Worm (Caenorhabditis elegans) whole organism, early embryonic: ENCODE results near the gene F08H9.2.

Experiments used
- F13C5.2 ChIP-seq: sonication (generic microtip); optimal IDR thresholded peaks from 2 replicates; lab custom pipeline; 2017; ENCODE audit warnings: mild to moderate bottlenecking, missing genetic modification characterization, inconsistent platforms, missing compliant biosample characterization
- aly-1 ChIP-seq: sonication (generic microtip); optimal IDR thresholded peaks from 2 replicates; lab custom pipeline; 2016; ENCODE audit warnings: missing genetic modification characterization, missing compliant biosample characterization
- ama-1 ChIP-seq: fragments of 150-350 bp; optimal IDR thresholded peaks from 2 replicates; lab custom pipeline; 2014
- ceh-13 ChIP-seq: fragments of 200-800 bp; sonication (Bioruptor generic); optimal IDR thresholded peaks from 2 replicates; lab custom pipeline; 2018; ENCODE audit warnings: mild to moderate bottlenecking, missing genetic modification characterization, missing compliant biosample characterization
- ets-7 ChIP-seq: sonication (generic microtip); optimal IDR thresholded peaks from 2 replicates; lab custom pipeline; 2016; ENCODE audit warnings: missing genotype, missing genetic modification characterization, missing compliant biosample characterization
- flt-1 ChIP-seq: fragments of 200-800 bp; sonication (Bioruptor generic); IDR thresholded peaks from 2 replicates; pipeline ENCODE4 v1.3.6; 2022; ENCODE audit warnings: missing genetic modification characterization, missing compliant biosample characterization
- hmbx-1 ChIP-seq: sonication (generic microtip); optimal IDR thresholded peaks from 2 replicates; lab custom pipeline; 2016; ENCODE audit warnings: mild to moderate bottlenecking, missing genetic modification characterization, missing compliant biosample characterization
- hmg-4 ChIP-seq: fragments of 200-800 bp; sonication (Bioruptor generic); optimal IDR thresholded peaks from 2 replicates; lab custom pipeline; 2018; ENCODE audit warnings: mild to moderate bottlenecking, missing genetic modification characterization, missing compliant biosample characterization
- hnd-1 ChIP-seq: sonication (generic microtip); optimal IDR thresholded peaks from 2 replicates; lab custom pipeline; 2016; ENCODE audit warnings: missing genetic modification characterization, missing compliant biosample characterization
- pes-1 ChIP-seq: fragments of 200-800 bp; sonication (Bioruptor generic); IDR thresholded peaks from 2 replicates; pipeline ENCODE4 v1.3.6; 2022; ENCODE audit warnings: missing genetic modification reagents, missing genetic modification characterization, missing compliant biosample characterization
- scrt-1 ChIP-seq: fragments of 200-800 bp; sonication (Bioruptor generic); IDR thresholded peaks from 2 replicates; pipeline ENCODE4 v1.3.6; 2022; ENCODE audit warnings: missing genetic modification characterization, missing compliant biosample characterization
- tbx-11 ChIP-seq: fragments of 200-800 bp; sonication (Bioruptor generic); IDR thresholded peaks from 2 replicates; pipeline ENCODE4 v1.3.6; 2022; ENCODE audit warnings: missing genetic modification characterization, missing compliant biosample characterization
- tra-4 ChIP-seq: sonication (generic microtip); optimal IDR thresholded peaks from 2 replicates; lab custom pipeline; 2017; ENCODE audit warnings: missing genetic modification characterization, missing compliant biosample characterization

DNA sequence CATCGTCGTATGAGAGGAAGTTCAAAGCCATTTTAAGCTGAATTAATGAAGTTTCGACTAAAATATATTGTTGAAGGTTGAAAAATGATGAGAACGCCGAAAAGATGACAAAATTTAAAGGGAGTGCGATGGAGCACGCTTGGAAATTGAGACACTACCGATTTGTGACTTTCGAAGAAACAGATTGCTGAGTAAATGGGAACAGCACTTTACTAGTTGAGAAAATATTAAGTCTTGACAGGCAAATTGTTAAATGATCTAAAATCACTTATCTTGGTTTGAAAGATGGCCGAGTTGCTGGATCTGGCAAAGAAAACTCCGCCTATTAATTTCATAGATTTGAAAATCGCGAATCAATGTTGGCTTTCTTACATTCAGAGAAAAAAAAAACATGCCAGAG is 37.2 kb upstream of the F08H9.2 start, which contains the start of gene rpoa-12:
- TF ChIP-seq ceh-13 (no peak), hnd-1 (tag; lab: Kevin White, UChicago) (no peak), tra-4 (tag; lab: Kevin White, UChicago) (no peak), scrt-1 (no peak), ama-1 (lab: Kevin White, UChicago) (no peak), flt-1 (no peak), hmg-4 (GFP tag; lab: Kevin White, UChicago) (no peak), tbx-11 (GFP tag; lab: Robert Waterston, UW) (no peak), pes-1 (GFP tag; lab: Robert Waterston, UW) (no peak), hmbx-1 (no peak), ets-7 (tag; lab: Kevin White, UChicago) (no peak), F13C5.2 (no peak), aly-1 (tag; lab: Kevin White, UChicago) (no peak)
